Worm (Caenorhabditis elegans) whole organism, young adult: Measurements from ENCODE around the gene ZK938.11.

Source experiments
- F22D6.2 ChIP-seq: sonication (generic microtip); optimal IDR thresholded peaks from 2 replicates; lab custom pipeline; 2016; ENCODE audit warnings: mild to moderate bottlenecking, missing genetic modification characterization, missing compliant biosample characterization
- Y56A3A.18 ChIP-seq: fragments of 200-800 bp; sonication (Bioruptor generic); IDR thresholded peaks from 2 replicates; pipeline ENCODE4 v1.3.6; 2022; ENCODE audit warnings: missing genetic modification reagents, missing genetic modification characterization, missing compliant biosample characterization
- ama-1 ChIP-seq, 3 experiments: fragments of 150-350 bp in 1 of 3; sonication (generic microtip) in 2 of 3; optimal IDR thresholded peaks; 2 replicates each; lab custom pipeline; 2014 to 2018; ENCODE audit warnings: missing biosample characterization in 2 of 3, missing genetic modification characterization in 2 of 3, missing genetic modification reagents in 2 of 3
- ccch-3 ChIP-seq: fragments of 200-800 bp; sonication (Bioruptor generic); optimal IDR thresholded peaks from 2 replicates; lab custom pipeline; 2018; ENCODE audit warnings: mild to moderate bottlenecking, missing genetic modification characterization, missing compliant biosample characterization
- cebp-1 ChIP-seq, 2 experiments: fragments of 200-800 bp in 1 of 2; sonication (Bioruptor generic) in 1 of 2; sonication (generic microtip) in 1 of 2; IDR thresholded peaks in 1 of 2; optimal IDR thresholded peaks in 1 of 2; 2 replicates each; pipeline versions ENCODE4 v1.3.6 to Lab custom; 2017 to 2022; ENCODE audit warnings: missing compliant biosample characterization in 2 of 2, missing genetic modification characterization in 2 of 2, mild to moderate bottlenecking in 1 of 2, missing genetic modification reagents in 1 of 2, moderate library complexity in 1 of 2
- efl-1 ChIP-seq: fragments of 150-350 bp; optimal IDR thresholded peaks from 2 replicates; lab custom pipeline; 2014; ENCODE audit warnings: missing biosample characterization, missing genetic modification reagents, missing genetic modification characterization
- hmg-20 ChIP-seq: fragments of 200-800 bp; sonication (Bioruptor generic); IDR thresholded peaks from 2 replicates; pipeline ENCODE4 v1.3.6; 2022; ENCODE audit warnings: missing genetic modification reagents, missing genetic modification characterization, missing compliant biosample characterization
- madf-3 ChIP-seq: fragments of 200-800 bp; sonication (Bioruptor generic); IDR thresholded peaks from 2 replicates; pipeline ENCODE4 v1.3.6; 2022; ENCODE audit warnings: missing genetic modification reagents, missing genetic modification characterization, missing compliant biosample characterization
- mcd-1 ChIP-seq: fragments of 200-800 bp; sonication (Bioruptor generic); IDR thresholded peaks from 2 replicates; pipeline ENCODE4 v1.3.6; 2022; ENCODE audit warnings: missing genetic modification reagents, missing genetic modification characterization, missing compliant biosample characterization
- mes-4 ChIP-seq: sonication (generic microtip); optimal IDR thresholded peaks from 2 replicates; lab custom pipeline; 2016; ENCODE audit warnings: missing genotype, missing genetic modification characterization, missing compliant biosample characterization
- mxl-1 ChIP-seq: sonication (generic microtip); optimal IDR thresholded peaks from 2 replicates; lab custom pipeline; 2016; ENCODE audit warnings: missing genetic modification characterization, missing compliant biosample characterization
- nhr-80 ChIP-seq: sonication (generic microtip); optimal IDR thresholded peaks from 2 replicates; lab custom pipeline; 2016; ENCODE audit warnings: missing genetic modification characterization, missing compliant biosample characterization
- snpc-1.1 ChIP-seq: sonication (generic microtip); optimal IDR thresholded peaks from 2 replicates; lab custom pipeline; 2017; ENCODE audit warnings: missing genetic modification characterization, mild to moderate bottlenecking, missing compliant biosample characterization, antibody characterized with exemption, moderate library complexity, missing genotype, missing genetic modification reagents; ENCODE audit not compliant: insufficient read depth
- snpc-4 ChIP-seq, 5 experiments: fragments of 150-350 bp in 1 of 5; sonication (generic microtip) in 4 of 5; optimal IDR thresholded peaks; 2 replicates each; lab custom pipeline; 2014 to 2018; ENCODE audit warnings: missing genetic modification characterization in 5 of 5, missing biosample characterization in 3 of 5, antibody characterized with exemption in 2 of 5, mild to moderate bottlenecking in 2 of 5, missing compliant biosample characterization in 2 of 5, missing genotype in 2 of 5, moderate library complexity in 2 of 5, missing genetic modification reagents in 1 of 5

DNA sequence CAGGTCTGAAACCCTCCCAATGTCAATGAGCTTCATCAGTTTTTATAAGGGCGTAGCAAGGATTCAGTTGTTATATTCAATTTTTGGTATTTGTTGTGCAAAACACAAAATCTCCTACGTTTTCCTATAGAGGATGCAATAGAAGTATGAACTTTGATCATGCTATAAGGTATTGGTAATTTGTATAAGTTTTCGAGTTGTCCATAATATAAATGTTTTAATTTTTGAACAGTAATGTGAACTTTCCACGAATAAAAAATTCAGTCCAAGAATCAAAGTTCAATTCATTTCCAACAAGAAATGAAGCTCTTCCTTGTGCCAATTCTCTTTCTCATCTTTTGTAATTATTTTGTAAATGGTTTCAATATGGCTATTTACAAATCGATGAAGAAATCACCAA, 9.2 kb downstream of the ZK938.11 start, which contains the start of gene ZK938.12:
- TF ChIP-seq mxl-1 (tag; lab: Kevin White, UChicago) (no peak), ama-1 (optimal IDR thresholded peaks at IDR 0.05; lab: Kevin White, UChicago) (no peak), ama-1 (GFP tag; optimal IDR thresholded peaks at IDR 0.05; lab: Kevin White, UChicago) (no peak), mcd-1 (GFP tag; lab: Robert Waterston, UW) (no peak), madf-3 (GFP tag; lab: Robert Waterston, UW) (no peak), F22D6.2 (tag; lab: Kevin White, UChicago) (no peak), nhr-80 (no peak), ccch-3 (GFP tag; lab: Kevin White, UChicago) (no peak), mes-4 (no peak), hmg-20 (GFP tag; lab: Robert Waterston, UW) (no peak), snpc-1.1 (tag; lab: Kevin White, UChicago) (no peak), cebp-1 (GFP tag; IDR thresholded peaks at IDR 0.05; lab: Robert Waterston, UW) (no peak), cebp-1 (tag; optimal IDR thresholded peaks at IDR 0.05; lab: Kevin White, UChicago) (no peak), snpc-4 (GFP tag; optimal IDR thresholded peaks at IDR 0.05; lab: Kevin White, UChicago) (no peak), snpc-4 (tag; optimal IDR thresholded peaks at IDR 0.05; lab: Kevin White, UChicago) (no peak), efl-1 (GFP tag; lab: Kevin White, UChicago) (no peak), Y56A3A.18 (GFP tag; lab: Robert Waterston, UW) (no peak)
